Worm (Caenorhabditis elegans) whole organism, L4 larva: Measurements from ENCODE around the gene tba-7.

Experiments
- D1046.2 ChIP-seq: fragments of 200-800 bp; sonication (Bioruptor generic); IDR thresholded peaks from 2 replicates; pipeline ENCODE4 v1.3.6; 2022; ENCODE audit warnings: missing genetic modification characterization, missing compliant biosample characterization
- F44E2.7 ChIP-seq: fragments of 200-800 bp; sonication (Bioruptor generic); IDR thresholded peaks from 2 replicates; pipeline ENCODE4 v2.1.2; 2022; ENCODE audit warnings: missing genetic modification characterization, missing compliant biosample characterization
- F49E8.2 ChIP-seq: sonication (generic microtip); optimal IDR thresholded peaks from 2 replicates; lab custom pipeline; 2016; ENCODE audit warnings: missing compliant biosample characterization, mild to moderate bottlenecking, missing genetic modification characterization, borderline replicate concordance
- R02D3.7 ChIP-seq: fragments of 150-350 bp; sonication (generic microtip); optimal IDR thresholded peaks from 3 replicates; lab custom pipeline; 2014; ENCODE audit warnings: missing biosample characterization, missing genetic modification characterization
- T26A8.4 ChIP-seq: fragments of 200-800 bp; sonication (Bioruptor generic); IDR thresholded peaks from 2 replicates; pipeline ENCODE4 v1.3.6; 2022; ENCODE audit warnings: missing genetic modification characterization, missing compliant biosample characterization
- aha-1 ChIP-seq: fragments of 150-350 bp; peaks from one replicate; lab custom pipeline; 2014; ENCODE audit warnings: missing biosample characterization, missing genetic modification characterization
- aly-2 ChIP-seq: sonication (generic microtip); optimal IDR thresholded peaks from 2 replicates; lab custom pipeline; 2018; ENCODE audit warnings: missing biosample characterization, missing genetic modification characterization
- ama-1 ChIP-seq: fragments of 150-350 bp; optimal IDR thresholded peaks from 2 replicates; lab custom pipeline; 2014; ENCODE audit warnings: inconsistent platforms, mixed read lengths
- attf-4 ChIP-seq: sonication (generic microtip); optimal IDR thresholded peaks from 3 replicates; lab custom pipeline; 2017; ENCODE audit warnings: missing biosample characterization, missing genetic modification characterization
- ceh-20 ChIP-seq: fragments of 200-800 bp; sonication (Bioruptor generic); IDR thresholded peaks from 2 replicates; pipeline ENCODE4 v1.3.6; 2022; ENCODE audit warnings: missing genetic modification reagents, missing genetic modification characterization, missing compliant biosample characterization
- ctbp-1 ChIP-seq: fragments of 200-800 bp; sonication (Bioruptor generic); IDR thresholded peaks from 2 replicates; pipeline ENCODE4 v1.3.6; 2022; ENCODE audit warnings: missing genetic modification reagents, missing genetic modification characterization, missing compliant biosample characterization
- daf-12 ChIP-seq: fragments of 150-350 bp; optimal IDR thresholded peaks from 2 replicates; lab custom pipeline; 2014; ENCODE audit warnings: missing biosample characterization, missing genetic modification reagents, missing genetic modification characterization
- daf-16 ChIP-seq, 3 experiments: sonication (generic microtip); optimal IDR thresholded peaks; 2 replicates each; lab custom pipeline; 2016 to 2017; ENCODE audit warnings: missing genetic modification characterization in 3 of 3, missing genetic modification reagents in 3 of 3, mild to moderate bottlenecking in 2 of 3, missing compliant biosample characterization in 2 of 3, missing biosample characterization in 1 of 3, moderate library complexity in 1 of 3
- dmd-6 ChIP-seq: fragments of 200-800 bp; sonication (Bioruptor generic); IDR thresholded peaks from 2 replicates; pipeline ENCODE4 v1.3.6; 2022; ENCODE audit warnings: missing genetic modification reagents, missing genetic modification characterization, missing compliant biosample characterization
- dmd-8 ChIP-seq: fragments of 200-800 bp; sonication (Bioruptor generic); IDR thresholded peaks from 2 replicates; pipeline ENCODE4 v1.3.6; 2022; ENCODE audit warnings: missing genetic modification characterization, missing compliant biosample characterization
- duxl-1 ChIP-seq: sonication (generic microtip); optimal IDR thresholded peaks from 2 replicates; lab custom pipeline; 2016; ENCODE audit warnings: mild to moderate bottlenecking, missing genetic modification characterization, moderate library complexity, missing compliant biosample characterization; ENCODE audit not compliant: poor library complexity
- dve-1 ChIP-seq: sonication (generic microtip); optimal IDR thresholded peaks from 2 replicates; lab custom pipeline; 2017; ENCODE audit warnings: antibody characterized with exemption, mild to moderate bottlenecking, missing genetic modification characterization, missing compliant biosample characterization; ENCODE audit not compliant: insufficient read depth
- egl-43 ChIP-seq: fragments of 200-800 bp; sonication (Bioruptor generic); IDR thresholded peaks from 2 replicates; pipeline ENCODE4 v1.3.6; 2022; ENCODE audit warnings: missing genetic modification reagents, missing genetic modification characterization, missing compliant biosample characterization
- gei-8 ChIP-seq: fragments of 200-800 bp; sonication (Bioruptor generic); optimal IDR thresholded peaks from 2 replicates; lab custom pipeline; 2018; ENCODE audit warnings: mild to moderate bottlenecking, missing genetic modification characterization, missing compliant biosample characterization
- hif-1 ChIP-seq, 2 experiments: sonication (generic microtip); optimal IDR thresholded peaks; 2 replicates each; lab custom pipeline; 2016 to 2017; ENCODE audit warnings: missing compliant biosample characterization in 2 of 2, missing genetic modification characterization in 2 of 2, missing genetic modification reagents in 2 of 2, missing genotype in 2 of 2, mild to moderate bottlenecking in 1 of 2
- hmg-1.1 ChIP-seq: fragments of 200-800 bp; sonication (Bioruptor generic); IDR thresholded peaks from 2 replicates; pipeline ENCODE4 v1.3.6; 2022; ENCODE audit warnings: missing genetic modification reagents, missing genetic modification characterization, missing compliant biosample characterization
- lin-13 ChIP-seq: fragments of 150-350 bp; optimal IDR thresholded peaks from 2 replicates; lab custom pipeline; 2014; ENCODE audit warnings: missing biosample characterization, missing genetic modification reagents, missing genetic modification characterization
- lin-15B ChIP-seq: fragments of 150-350 bp; sonication (generic microtip); optimal IDR thresholded peaks from 3 replicates; lab custom pipeline; 2014; ENCODE audit warnings: missing biosample characterization, missing genetic modification characterization
- lin-29 ChIP-seq: fragments of 200-800 bp; sonication (Bioruptor generic); IDR thresholded peaks from 2 replicates; pipeline ENCODE4 v1.3.6; 2022; ENCODE audit warnings: missing genetic modification reagents, missing genetic modification characterization, missing compliant biosample characterization
- mdt-29 ChIP-seq: fragments of 200-800 bp; sonication (Bioruptor generic); IDR thresholded peaks from 2 replicates; pipeline ENCODE4 v1.3.6; 2022; ENCODE audit warnings: missing genetic modification reagents, missing genetic modification characterization, missing compliant biosample characterization
- mep-1 ChIP-seq: fragments of 150-350 bp; sonication (generic microtip); optimal IDR thresholded peaks from 3 replicates; lab custom pipeline; 2014; ENCODE audit warnings: missing biosample characterization, missing genetic modification characterization
- mes-2 ChIP-seq: sonication (generic microtip); optimal IDR thresholded peaks from 2 replicates; lab custom pipeline; 2016; ENCODE audit warnings: missing genotype, mild to moderate bottlenecking, missing genetic modification characterization, missing compliant biosample characterization; ENCODE audit not compliant: poor library complexity, severe bottlenecking
- nhr-102 ChIP-seq: sonication (generic microtip); optimal IDR thresholded peaks from 2 replicates; lab custom pipeline; 2016; ENCODE audit warnings: mild to moderate bottlenecking, missing genetic modification characterization, moderate library complexity, missing compliant biosample characterization
- nhr-237 ChIP-seq: sonication (generic microtip); optimal IDR thresholded peaks from 2 replicates; lab custom pipeline; 2017; ENCODE audit warnings: missing biosample characterization, missing genetic modification characterization
- nhr-28 ChIP-seq: fragments of 150-350 bp; optimal IDR thresholded peaks from 2 replicates; lab custom pipeline; 2014; ENCODE audit warnings: missing biosample characterization, missing genetic modification characterization
- php-3 ChIP-seq: fragments of 200-800 bp; sonication (Bioruptor generic); IDR thresholded peaks from 2 replicates; pipeline ENCODE4 v1.3.6; 2022; ENCODE audit warnings: missing genetic modification reagents, missing genetic modification characterization, missing compliant biosample characterization
- pqm-1 ChIP-seq: sonication (generic microtip); optimal IDR thresholded peaks from 2 replicates; lab custom pipeline; 2017; ENCODE audit warnings: missing biosample characterization, missing genetic modification characterization
- snpc-4 ChIP-seq: fragments of 150-350 bp; optimal IDR thresholded peaks from 2 replicates; lab custom pipeline; 2014; ENCODE audit warnings: missing biosample characterization, missing genetic modification characterization
- spr-1 ChIP-seq: sonication (generic microtip); optimal IDR thresholded peaks from 2 replicates; lab custom pipeline; 2016; ENCODE audit warnings: mild to moderate bottlenecking, missing genetic modification characterization, missing compliant biosample characterization
- spr-3 ChIP-seq: fragments of 200-800 bp; sonication (Bioruptor generic); optimal IDR thresholded peaks from 2 replicates; lab custom pipeline; 2018; ENCODE audit warnings: mild to moderate bottlenecking, missing genetic modification characterization, missing compliant biosample characterization
- tra-1 ChIP-seq: fragments of 200-800 bp; sonication (Bioruptor generic); IDR thresholded peaks from 2 replicates; pipeline ENCODE4 v1.3.6; 2022; ENCODE audit warnings: missing genetic modification reagents, missing genetic modification characterization, missing compliant biosample characterization
- vab-7 ChIP-seq: fragments of 200-800 bp; sonication (Bioruptor generic); IDR thresholded peaks from 2 replicates; pipeline ENCODE4 v1.3.6; 2022; ENCODE audit warnings: missing genetic modification reagents, missing genetic modification characterization, missing compliant biosample characterization
- zfp-3 ChIP-seq: fragments of 200-800 bp; sonication (Bioruptor generic); conservative IDR thresholded peaks from 2 replicates; pipeline ENCODE4 v1.3.6; 2022; ENCODE audit warnings: missing genetic modification reagents, missing genetic modification characterization, missing compliant biosample characterization
- ztf-7 ChIP-seq: fragments of 150-350 bp; optimal IDR thresholded peaks from 2 replicates; lab custom pipeline; 2014; ENCODE audit warnings: missing biosample characterization, missing genetic modification characterization

Gene tba-7

DNA sequence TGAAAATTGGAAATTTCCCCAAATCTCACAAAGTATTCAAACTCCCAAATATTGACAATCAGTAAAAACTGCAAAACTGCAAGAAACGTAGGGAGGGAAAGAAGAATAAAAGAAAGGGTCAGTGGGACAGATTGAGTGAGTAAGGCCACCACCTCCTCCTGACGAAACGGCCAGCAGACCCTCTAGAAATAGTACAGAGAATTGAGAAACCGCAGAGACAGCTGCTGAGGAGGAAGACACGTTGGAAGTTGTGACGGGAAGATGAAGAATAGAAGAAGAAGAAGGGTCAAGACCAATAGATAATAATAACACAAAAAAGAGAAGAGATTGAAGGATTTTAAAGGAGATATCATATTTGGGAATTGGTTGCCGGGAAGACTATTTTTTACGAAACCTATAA, 9.0 kb upstream of the tba-7 start (continued):
- peak; percentile 21 for TF ChIP-seq nhr-28 (tag; lab: Kevin White, UChicago)

DNA sequence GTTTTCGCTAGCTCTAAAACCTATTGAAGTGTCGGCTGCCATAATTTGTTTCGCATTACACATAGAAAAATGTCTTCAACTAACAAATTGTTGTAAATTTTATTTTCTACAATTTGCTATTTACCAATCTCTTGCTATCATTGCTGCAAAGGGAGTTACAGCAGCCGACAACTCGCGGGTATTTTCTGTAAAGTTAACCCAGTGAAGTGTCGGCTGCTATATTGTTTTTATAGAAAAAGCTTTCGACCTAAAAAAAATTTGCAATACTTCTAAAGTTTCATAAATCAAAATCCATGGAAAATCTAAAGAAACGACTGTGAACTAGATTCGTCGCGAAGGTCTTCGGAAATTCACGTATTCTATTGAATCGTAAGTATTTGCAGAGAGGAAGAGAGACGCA, 7.3 kb upstream of the tba-7 start:
- peak in 1 of 2 experiments; percentile 79 for TF ChIP-seq hif-1 (tag; optimal IDR thresholded peaks at IDR 0.05; lab: Kevin White, UChicago)
- TF ChIP-seq ctbp-1 (GFP tag; lab: Robert Waterston, UW): no peak
- no peak for TF ChIP-seq dve-1 (tag; lab: Kevin White, UChicago)

DNA sequence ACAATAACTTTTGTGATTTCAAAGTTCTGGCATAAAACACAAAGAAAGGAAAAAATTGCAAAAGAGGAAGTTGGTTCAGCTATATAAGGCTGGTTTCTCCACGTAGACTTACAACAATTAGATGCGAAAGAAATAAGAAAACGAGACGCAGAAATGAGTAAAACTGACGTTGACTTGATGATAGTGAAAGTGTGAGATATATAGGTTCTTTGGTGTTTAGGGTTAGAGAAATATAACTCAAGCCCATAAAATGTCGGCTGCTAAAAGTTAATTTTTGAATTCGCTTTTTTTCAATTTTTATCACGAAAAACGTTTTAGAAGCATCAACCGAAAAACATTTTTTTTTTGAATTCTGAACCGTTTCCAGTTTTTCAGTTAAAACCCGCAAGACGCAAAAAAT, 6.9 kb upstream of the tba-7 start:
- TF ChIP-seq mep-1 (tag; lab: Kevin White, UChicago): peak; percentile 5
- no peak for TF ChIP-seq ceh-20 (GFP tag; lab: Robert Waterston, UW)

DNA sequence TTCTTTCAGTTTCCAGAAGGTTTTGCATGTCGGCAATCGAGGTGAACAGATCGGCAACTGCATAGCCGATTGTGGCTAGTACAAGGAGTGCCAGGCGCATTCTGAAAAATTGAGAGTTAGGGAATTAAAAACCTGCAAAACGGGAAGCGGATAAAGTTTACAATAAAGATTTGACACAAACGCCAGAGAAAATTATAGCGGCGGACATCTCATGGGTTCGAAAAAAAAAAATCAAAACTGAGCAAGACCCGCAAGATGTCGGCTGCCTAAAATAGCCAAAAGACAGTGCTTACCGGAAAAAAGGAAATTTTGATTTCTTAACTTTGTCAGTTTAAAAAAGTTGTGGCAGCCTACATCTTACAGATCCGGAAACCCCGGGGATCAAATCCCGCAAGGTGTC, 6.3 kb upstream of the tba-7 start, which contains the start of gene dpy-18:
TSS of gene dpy-18 (minus strand) at position 101 of the 400 bp plus-strand sequence.
- no peak for TF ChIP-seq R02D3.7
- TF ChIP-seq lin-29 (GFP tag; lab: Robert Waterston, UW): no peak
- TF ChIP-seq daf-12 (tag; lab: Kevin White, UChicago): no peak
- TF ChIP-seq spr-3 (GFP tag; lab: Kevin White, UChicago): no peak
- TF ChIP-seq D1046.2 (GFP tag; lab: Robert Waterston, UW): no peak
- TF ChIP-seq lin-15B (tag; lab: Kevin White, UChicago): no peak
- no peak for TF ChIP-seq mdt-29 (GFP tag; lab: Robert Waterston, UW)
- no peak for TF ChIP-seq mes-2 (tag; lab: Kevin White, UChicago)
- TF ChIP-seq nhr-237 (tag; lab: Kevin White, UChicago): no peak

DNA sequence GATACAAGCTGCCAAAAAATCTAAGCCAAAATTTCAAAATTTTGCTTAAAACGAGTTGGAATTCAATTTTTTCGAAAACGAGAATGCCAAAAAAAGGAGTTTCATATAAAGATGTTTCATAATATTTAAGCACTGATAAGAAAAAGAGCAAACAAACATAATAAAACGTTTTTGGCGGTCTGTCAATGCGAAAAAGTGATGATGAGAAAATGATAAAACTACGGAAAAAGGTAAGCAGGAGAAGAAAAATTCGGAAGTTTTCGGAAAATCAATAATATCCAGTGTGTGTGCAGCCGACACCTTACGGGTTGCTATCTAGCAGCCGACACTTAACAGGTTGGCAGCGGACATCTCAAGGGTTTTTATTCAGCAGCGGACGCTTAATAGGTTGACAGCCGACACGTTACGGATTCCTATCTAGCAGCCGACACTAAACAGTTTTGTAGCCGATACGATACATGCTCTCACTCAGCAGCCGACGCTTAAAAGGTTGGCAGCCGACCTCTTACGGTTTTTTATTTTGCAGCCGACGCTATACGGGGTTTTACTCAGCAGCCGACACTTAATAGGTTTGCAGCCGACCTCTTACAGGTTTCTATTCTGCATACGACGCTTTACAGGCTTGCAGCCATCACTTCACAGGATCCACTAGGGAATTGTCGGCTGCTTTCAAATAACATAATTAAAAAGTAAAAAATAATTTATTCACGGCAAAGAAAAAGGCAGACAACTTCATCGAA, 781 bp upstream of the tba-7 start:
- no peak for TF ChIP-seq dmd-8
- TF ChIP-seq duxl-1 (tag; lab: Kevin White, UChicago): no peak
- TF ChIP-seq T26A8.4 (GFP tag; lab: Robert Waterston, UW): 0 out of 2 replicates have a peak, but pooled peaks have one; percentile 21
- peak; percentile 39 for TF ChIP-seq dve-1 (tag; lab: Kevin White, UChicago)
- TF ChIP-seq gei-8 (GFP tag; lab: Kevin White, UChicago): no peak
- TF ChIP-seq nhr-102 (tag; lab: Kevin White, UChicago): peak; percentile 5
- TF ChIP-seq aly-2 (tag; lab: Kevin White, UChicago): no peak
- TF ChIP-seq spr-3 (GFP tag; lab: Kevin White, UChicago): no peak
- TF ChIP-seq snpc-4 (tag; lab: Kevin White, UChicago): peak; percentile 76
- no peak for TF ChIP-seq attf-4
- TF ChIP-seq aha-1 (tag; lab: Kevin White, UChicago): peak; percentile 69
- 0 out of 2 replicates have a peak, but pooled peaks have one; percentile 37 for TF ChIP-seq hmg-1.1 (GFP tag; lab: Robert Waterston, UW)
- TF ChIP-seq mep-1 (tag; lab: Kevin White, UChicago): peak; percentile 24
- TF ChIP-seq spr-1 (tag; lab: Kevin White, UChicago): peak; percentile 9
- TF ChIP-seq pqm-1 (tag; lab: Kevin White, UChicago): peak; percentile 27
- peak; percentile 29; the same call in 1 of the 2 replicates for TF ChIP-seq dmd-6
- no peak for TF ChIP-seq ama-1
- TF ChIP-seq daf-16 (GFP tag; optimal IDR thresholded peaks at IDR 0.05; lab: Kevin White, UChicago): no peak
- TF ChIP-seq daf-16 (tag; optimal IDR thresholded peaks at IDR 0.05; lab: Kevin White, UChicago): peak; percentile 54
- TF ChIP-seq nhr-28 (tag; lab: Kevin White, UChicago): peak; percentile 66
- TF ChIP-seq vab-7: no peak
- no peak for TF ChIP-seq F49E8.2 (tag; lab: Kevin White, UChicago)
- TF ChIP-seq ctbp-1 (GFP tag; lab: Robert Waterston, UW): no peak
- no peak for TF ChIP-seq egl-43
- TF ChIP-seq F44E2.7 (GFP tag; lab: Robert Waterston, UW): no peak
- TF ChIP-seq zfp-3 (GFP tag; lab: Robert Waterston, UW): no peak
- no peak for TF ChIP-seq ztf-7 (tag; lab: Kevin White, UChicago)
- TF ChIP-seq php-3 (GFP tag; lab: Robert Waterston, UW): 0 out of 2 replicates have a peak, but pooled peaks have one; percentile 24
- TF ChIP-seq tra-1: no peak
- peak; percentile 97 for TF ChIP-seq lin-13 (GFP tag; lab: Kevin White, UChicago)
